Worm (Caenorhabditis elegans): ENCODE measurements around the gene lgc-22.
A peak's percentile ranks its signal among the peaks of the same experiment; 100 is the strongest.

Gene lgc-22

ce11 chrIV:4270925-4271324 is 30.2 kb upstream of the lgc-22 start, which contains the start of gene F36A4.2:
TSS of gene F36A4.2 (plus strand) at chrIV:4271225.
- TF ChIP-seq spr-1 (tag; optimal IDR thresholded peaks at IDR 0.05) (no peak), madf-9 (GFP tag; conservative IDR thresholded peaks at IDR 0.05) (no peak), zfp-2 (tag; optimal IDR thresholded peaks at IDR 0.05) (no peak), ztf-7 (tag; optimal IDR thresholded peaks at IDR 0.05) (no peak), F37D6.2 (tag; optimal IDR thresholded peaks at IDR 0.05) (no peak), dpl-1 (GFP tag; optimal IDR thresholded peaks at IDR 0.05) (no peak), nhr-41 (GFP tag; IDR thresholded peaks at IDR 0.05) (no peak), nhr-102 (tag; optimal IDR thresholded peaks at IDR 0.05) (no peak), tag-97 (GFP tag; IDR thresholded peaks at IDR 0.05) (no peak), daf-16 (GFP tag; optimal IDR thresholded peaks at IDR 0.05) (no peak), daf-16 (tag; optimal IDR thresholded peaks at IDR 0.05) (no peak), egl-27 (tag; optimal IDR thresholded peaks at IDR 0.05) (no peak), daf-12 (tag; optimal IDR thresholded peaks at IDR 0.05) (no peak), skn-1 (tag; optimal IDR thresholded peaks at IDR 0.05) (no peak), madf-5 (GFP tag; IDR thresholded peaks at IDR 0.05) (no peak), rbr-2 (tag; optimal IDR thresholded peaks at IDR 0.05) (no peak), ztf-11 (tag; optimal IDR thresholded peaks at IDR 0.05) (no peak), cey-2 (tag; optimal IDR thresholded peaks at IDR 0.05; ENCODE audit: borderline replicate concordance, insufficient read depth) (no peak), nhr-111 (GFP tag; optimal IDR thresholded peaks at IDR 0.05) (no peak), ceh-62 (tag; optimal IDR thresholded peaks at IDR 0.05) (no peak), ceh-44 (GFP tag; IDR thresholded peaks at IDR 0.05) (no peak)

- TF ChIP-seq saeg-2 (GFP tag; IDR thresholded peaks at IDR 0.05) (no peak), pqm-1 (tag; optimal IDR thresholded peaks at IDR 0.05) (no peak), unc-39 (tag; optimal IDR thresholded peaks at IDR 0.05) (no peak)
Measured at ce11 chrIV:4272167-4272566, 28.9 kb upstream of the lgc-22 start, which contains the start of gene F36A4.1. TSS of gene F36A4.1 (plus strand) at chrIV:4272467.

ce11 chrIV:4277694-4278093 is 23.4 kb upstream of the lgc-22 start, which contains the start of gene nhr-78:
TSS of gene nhr-78 (minus strand) at chrIV:4277875.
- TF ChIP-seq hlh-11 (tag; optimal IDR thresholded peaks at IDR 0.05) (peak; percentile 10), mes-2 (tag; optimal IDR thresholded peaks at IDR 0.05; ENCODE audit: poor library complexity, severe bottlenecking) (peak; percentile 70), fos-1 (tag; optimal IDR thresholded peaks at IDR 0.05) (no peak), nhr-11 (tag; optimal IDR thresholded peaks at IDR 0.05) (no peak), dmd-8 (GFP tag; IDR thresholded peaks at IDR 0.05) (no peak), hmg-1.1 (GFP tag; IDR thresholded peaks at IDR 0.05) (0 out of 2 replicates have a peak, but pooled peaks have one; percentile 29), aly-2 (tag; optimal IDR thresholded peaks at IDR 0.05) (no peak)

ce11 chrIV:4284020-4284419 is 17.1 kb upstream of the lgc-22 start, which contains the start of gene F15E6.6:
TSS of gene F15E6.6 (minus strand) at chrIV:4284120.
- TF ChIP-seq dpl-1 (GFP tag; optimal IDR thresholded peaks at IDR 0.05), result no peak
- TF ChIP-seq daf-16 (GFP tag; optimal IDR thresholded peaks at IDR 0.05), result no peak
- peak; percentile 20 for TF ChIP-seq daf-16 (tag; optimal IDR thresholded peaks at IDR 0.05)

ce11 chrIV:4284989-4285388 is 16.1 kb upstream of the lgc-22 start:
- TF ChIP-seq hmg-1.1 (GFP tag; IDR thresholded peaks at IDR 0.05) (no peak), lin-13 (GFP tag; optimal IDR thresholded peaks at IDR 0.05) (no peak), nhr-77 (tag; optimal IDR thresholded peaks at IDR 0.05) (peak; percentile 8), ztf-11 (tag; optimal IDR thresholded peaks at IDR 0.05) (no peak), daf-16 (GFP tag; optimal IDR thresholded peaks at IDR 0.05) (no peak), daf-16 (tag; optimal IDR thresholded peaks at IDR 0.05) (peak; percentile 61), madf-9 (GFP tag; conservative IDR thresholded peaks at IDR 0.05) (no peak), nhr-111 (GFP tag; optimal IDR thresholded peaks at IDR 0.05) (no peak), pqm-1 (tag; optimal IDR thresholded peaks at IDR 0.05) (peak; percentile 56), dmd-6 (GFP tag; IDR thresholded peaks at IDR 0.05) (peak; percentile 45; the same call in 1 of the 2 replicates), nhr-28 (tag; optimal IDR thresholded peaks at IDR 0.05) (peak; percentile 58)
